Fruit fly (Drosophila melanogaster): ENCODE measurements around the gene Pld3.

dm6 chr2L:21158554-21158953 lies at the start of gene Pld3, which contains the start of gene Coq3:
- TF ChIP-seq CTCF (optimal IDR thresholded peaks at IDR 0.05) (no peak), CG8478 (optimal IDR thresholded peaks at IDR 0.05) (no peak)
